Worm (Caenorhabditis elegans) whole organism, mixed stage, embryonic: ENCODE measurements around the gene C02F5.2.

Experiments used
- M03D4.4 ChIP-seq: sonication (generic microtip); optimal IDR thresholded peaks from 2 replicates; lab custom pipeline; 2017; ENCODE audit warnings: mild to moderate bottlenecking, missing genetic modification characterization, missing compliant biosample characterization
- bed-3 ChIP-seq: fragments of 200-800 bp; sonication (Bioruptor generic); optimal IDR thresholded peaks from 3 replicates; lab custom pipeline; 2018; ENCODE audit warnings: mild to moderate bottlenecking, missing genetic modification characterization, moderate library complexity, missing compliant biosample characterization
- blmp-1 ChIP-seq: fragments of 150-350 bp; optimal IDR thresholded peaks from 2 replicates; lab custom pipeline; 2014; ENCODE audit warnings: missing biosample characterization, missing genetic modification characterization
- ceh-39 ChIP-seq: fragments of 150-350 bp; optimal IDR thresholded peaks from 2 replicates; lab custom pipeline; 2014; ENCODE audit warnings: missing biosample characterization, missing genetic modification characterization
- ceh-43 ChIP-seq: fragments of 200-800 bp; sonication (Bioruptor generic); optimal IDR thresholded peaks from 2 replicates; lab custom pipeline; 2018; ENCODE audit warnings: mild to moderate bottlenecking, missing genetic modification characterization, moderate library complexity, missing compliant biosample characterization
- ceh-83 ChIP-seq: fragments of 200-800 bp; sonication (Bioruptor generic); optimal IDR thresholded peaks from 2 replicates; lab custom pipeline; 2018; ENCODE audit warnings: mild to moderate bottlenecking, missing genetic modification characterization, missing compliant biosample characterization
- ces-1 ChIP-seq: fragments of 150-350 bp; optimal IDR thresholded peaks from 2 replicates; lab custom pipeline; 2014; ENCODE audit warnings: missing biosample characterization, missing genetic modification reagents, missing genetic modification characterization
- cnd-1 ChIP-seq: fragments of 200-800 bp; sonication (Bioruptor generic); optimal IDR thresholded peaks from 2 replicates; lab custom pipeline; 2018; ENCODE audit warnings: mild to moderate bottlenecking, missing genetic modification characterization, missing compliant biosample characterization
- drap-1 ChIP-seq: fragments of 200-800 bp; sonication (Bioruptor generic); optimal IDR thresholded peaks from 3 replicates; lab custom pipeline; 2018; ENCODE audit warnings: mild to moderate bottlenecking, missing genetic modification characterization, missing compliant biosample characterization
- elt-1 ChIP-seq: sonication (generic microtip); optimal IDR thresholded peaks from 2 replicates; lab custom pipeline; 2017; ENCODE audit warnings: missing genetic modification characterization, mild to moderate bottlenecking, missing compliant biosample characterization, antibody characterized with exemption, moderate library complexity, borderline replicate concordance; ENCODE audit not compliant: insufficient read depth
- elt-3 ChIP-seq: fragments of 150-350 bp; optimal IDR thresholded peaks from 2 replicates; lab custom pipeline; 2014; ENCODE audit warnings: missing biosample characterization, missing genetic modification characterization
- ham-2 ChIP-seq: fragments of 200-800 bp; sonication (Bioruptor generic); optimal IDR thresholded peaks from 2 replicates; lab custom pipeline; 2018; ENCODE audit warnings: mild to moderate bottlenecking, missing genetic modification characterization, missing compliant biosample characterization
- hlh-1 ChIP-seq: fragments of 150-350 bp; optimal IDR thresholded peaks from 2 replicates; lab custom pipeline; 2014; ENCODE audit warnings: missing biosample characterization, missing genetic modification reagents, missing genetic modification characterization
- lin-32 ChIP-seq: fragments of 200-800 bp; sonication (Bioruptor generic); optimal IDR thresholded peaks from 2 replicates; lab custom pipeline; 2018; ENCODE audit warnings: mild to moderate bottlenecking, missing genetic modification characterization, missing compliant biosample characterization
- lsy-2 ChIP-seq: fragments of 150-350 bp; optimal IDR thresholded peaks from 2 replicates; lab custom pipeline; 2014; ENCODE audit warnings: missing biosample characterization, missing genetic modification characterization
- mab-5 ChIP-seq: fragments of 150-350 bp; optimal IDR thresholded peaks from 2 replicates; lab custom pipeline; 2014; ENCODE audit warnings: missing biosample characterization, missing genetic modification characterization
- mep-1 ChIP-seq: fragments of 150-350 bp; optimal IDR thresholded peaks from 2 replicates; lab custom pipeline; 2017; ENCODE audit warnings: missing biosample characterization, missing genetic modification reagents, missing genetic modification characterization, inconsistent platforms
- mls-2 ChIP-seq: sonication (generic microtip); optimal IDR thresholded peaks from 2 replicates; lab custom pipeline; 2016; ENCODE audit warnings: mild to moderate bottlenecking, missing genetic modification characterization, moderate library complexity, missing compliant biosample characterization
- nhr-12 ChIP-seq: fragments of 150-350 bp; optimal IDR thresholded peaks from 2 replicates; lab custom pipeline; 2014; ENCODE audit warnings: missing biosample characterization, missing genetic modification characterization
- nhr-2 ChIP-seq: fragments of 150-350 bp; optimal IDR thresholded peaks from 2 replicates; lab custom pipeline; 2014; ENCODE audit warnings: missing biosample characterization, missing genetic modification characterization
- nhr-28 ChIP-seq: fragments of 150-350 bp; optimal IDR thresholded peaks from 2 replicates; lab custom pipeline; 2014; ENCODE audit warnings: missing biosample characterization, missing genetic modification characterization
- nhr-76 ChIP-seq: sonication (generic microtip); optimal IDR thresholded peaks from 2 replicates; lab custom pipeline; 2017; ENCODE audit warnings: missing biosample characterization, missing genetic modification characterization
- pha-4 ChIP-seq: fragments of 150-350 bp; optimal IDR thresholded peaks from 2 replicates; lab custom pipeline; 2018; ENCODE audit warnings: missing biosample characterization, missing genetic modification reagents, missing genetic modification characterization
- sptf-1 ChIP-seq: sonication (generic microtip); optimal IDR thresholded peaks from 2 replicates; lab custom pipeline; 2017; ENCODE audit warnings: mild to moderate bottlenecking, missing genetic modification characterization, moderate library complexity, missing compliant biosample characterization
- tbx-8 ChIP-seq: fragments of 200-800 bp; sonication (Bioruptor generic); optimal IDR thresholded peaks from 2 replicates; lab custom pipeline; 2018; ENCODE audit warnings: mild to moderate bottlenecking, missing genetic modification characterization, moderate library complexity, missing compliant biosample characterization
- unc-120 ChIP-seq: sonication (generic microtip); optimal IDR thresholded peaks from 2 replicates; lab custom pipeline; 2017; ENCODE audit warnings: missing genetic modification characterization, missing compliant biosample characterization; ENCODE audit not compliant: poor library complexity, severe bottlenecking
- unc-39 ChIP-seq: fragments of 150-350 bp; optimal IDR thresholded peaks from 2 replicates; lab custom pipeline; 2014; ENCODE audit warnings: missing biosample characterization, missing genetic modification characterization
- unc-62 ChIP-seq: fragments of 150-350 bp; optimal IDR thresholded peaks from 2 replicates; lab custom pipeline; 2014; ENCODE audit warnings: missing biosample characterization, missing genetic modification reagents, missing genetic modification characterization
- zip-8 ChIP-seq: fragments of 150-350 bp; optimal IDR thresholded peaks from 2 replicates; lab custom pipeline; 2014; ENCODE audit warnings: missing biosample characterization, missing genetic modification characterization
- ztf-11 ChIP-seq: fragments of 150-350 bp; optimal IDR thresholded peaks from 2 replicates; lab custom pipeline; 2014; ENCODE audit warnings: missing biosample characterization, missing genetic modification characterization

The C02F5.2 gene

ce11 chrIII:8242809-8243208, 6.6 kb upstream of the C02F5.2 start, which contains the start of gene C02F5.12:
C02F5.12 (minus strand) TSS chrIII:8243029.
- TF ChIP-seq lin-32 (GFP tag; lab: Kevin White, UChicago) (no peak), lsy-2 (peak; percentile 3), nhr-12 (tag; lab: Kevin White, UChicago) (peak; percentile 95), ceh-83 (GFP tag; lab: Kevin White, UChicago) (no peak), drap-1 (GFP tag; lab: Kevin White, UChicago) (no peak), nhr-76 (tag; lab: Kevin White, UChicago) (no peak), bed-3 (GFP tag; lab: Kevin White, UChicago) (no peak), elt-1 (tag; lab: Kevin White, UChicago) (no peak), zip-8 (tag; lab: Kevin White, UChicago) (no peak), nhr-2 (tag; lab: Kevin White, UChicago) (no peak), ces-1 (GFP tag; lab: Kevin White, UChicago) (no peak), ceh-39 (no peak), mab-5 (no peak), M03D4.4 (tag; lab: Kevin White, UChicago) (no peak), pha-4 (tag; lab: Kevin White, UChicago) (no peak), tbx-8 (GFP tag; lab: Kevin White, UChicago) (no peak), unc-62 (GFP tag; lab: Kevin White, UChicago) (no peak), cnd-1 (no peak), unc-39 (tag; lab: Kevin White, UChicago) (no peak), blmp-1 (tag; lab: Kevin White, UChicago) (no peak), nhr-28 (tag; lab: Kevin White, UChicago) (peak; percentile 19), ham-2 (GFP tag; lab: Kevin White, UChicago) (no peak), unc-120 (tag; lab: Kevin White, UChicago) (no peak), ceh-43 (GFP tag; lab: Kevin White, UChicago) (no peak), hlh-1 (tag; lab: Kevin White, UChicago) (no peak), mep-1 (tag; lab: Kevin White, UChicago) (peak; percentile 6), sptf-1 (tag; lab: Kevin White, UChicago) (no peak)

- no peak for TF ChIP-seq ceh-83 (GFP tag; lab: Kevin White, UChicago)
- no peak for TF ChIP-seq pha-4 (tag; lab: Kevin White, UChicago)
- TF ChIP-seq lsy-2, result peak; percentile 6
- peak; percentile 6 for TF ChIP-seq hlh-1 (tag; lab: Kevin White, UChicago)
- TF ChIP-seq, all 35 proteins: peak for 2
Observed at ce11 chrIII:8244052-8244451, 5.4 kb upstream of the C02F5.2 start, which contains the start of the genes pbs-6 and cids-1. pbs-6 (minus strand) TSS chrIII:8244092. cids-1 (plus strand) TSS chrIII:8244445.

- TF ChIP-seq unc-39 (tag; lab: Kevin White, UChicago) (no peak), hlh-1 (tag; lab: Kevin White, UChicago) (no peak), unc-120 (tag; lab: Kevin White, UChicago) (no peak), elt-3 (tag; lab: Kevin White, UChicago) (no peak)
Observed at ce11 chrIII:8245591-8245990, 3.8 kb upstream of the C02F5.2 start, which contains the start of gene C02F5.3. C02F5.3 (plus strand) TSS chrIII:8245891.

ce11 chrIII:8247051-8247450, 2.4 kb upstream of the C02F5.2 start, which contains the start of gene C02F5.13:
C02F5.13 (plus strand) TSS chrIII:8247351.
- TF ChIP-seq ztf-11 (tag; lab: Kevin White, UChicago) (no peak), sptf-1 (tag; lab: Kevin White, UChicago) (no peak), nhr-28 (tag; lab: Kevin White, UChicago) (no peak), lin-32 (GFP tag; lab: Kevin White, UChicago) (no peak), mls-2 (tag; lab: Kevin White, UChicago) (no peak), blmp-1 (tag; lab: Kevin White, UChicago) (no peak), pha-4 (tag; lab: Kevin White, UChicago) (no peak), ham-2 (GFP tag; lab: Kevin White, UChicago) (no peak)
